Fruit fly (Drosophila melanogaster) whole organism, embryonic: ENCODE results near the gene CG18131.

ENCODE experiments used
- Antp ChIP-seq: fragments of 200-800 bp; sonication (Bioruptor generic); optimal IDR thresholded peaks from 3 replicates; lab custom pipeline; 2016; ENCODE audit warnings: missing biosample characterization, missing genetic modification characterization
- Blimp-1 ChIP-seq: fragments of 200-800 bp; sonication (Bioruptor generic); optimal IDR thresholded peaks from 3 replicates; lab custom pipeline; 2018; ENCODE audit warnings: missing biosample characterization, missing genetic modification characterization, mild to moderate bottlenecking, moderate library complexity, missing genetic modification reagents
- CG10209 ChIP-seq: fragments of 200-800 bp; sonication (Bioruptor generic); optimal IDR thresholded peaks from 3 replicates; lab custom pipeline; 2017; ENCODE audit warnings: missing biosample characterization, mild to moderate bottlenecking, missing genetic modification characterization, missing genetic modification reagents
- CG10959 ChIP-seq: fragments of 200-800 bp; sonication (Bioruptor generic); IDR thresholded peaks from 2 replicates; pipeline ENCODE4 v1.3.6; 2022; ENCODE audit warnings: missing biosample characterization, missing genetic modification characterization
- CG11398 ChIP-seq: fragments of 200-800 bp; sonication (Bioruptor generic); optimal IDR thresholded peaks from 2 replicates; lab custom pipeline; 2016; ENCODE audit warnings: missing biosample characterization, missing genetic modification characterization
- CG14667 ChIP-seq: fragments of 200-800 bp; sonication (Bioruptor generic); IDR thresholded peaks from 2 replicates; pipeline ENCODE4 v1.3.6; 2022; ENCODE audit warnings: missing biosample characterization, missing genetic modification characterization
- CG15479 ChIP-seq: fragments of 200-800 bp; sonication (Bioruptor generic); optimal IDR thresholded peaks from 3 replicates; lab custom pipeline; 2019; ENCODE audit warnings: missing biosample characterization, mild to moderate bottlenecking, missing genetic modification characterization, moderate library complexity
- CG15696 ChIP-seq: fragments of 200-800 bp; sonication (Bioruptor generic); optimal IDR thresholded peaks from 2 replicates; lab custom pipeline; 2019; ENCODE audit warnings: missing biosample characterization, mild to moderate bottlenecking, missing genetic modification characterization, moderate library complexity
- CG1603 ChIP-seq: fragments of 200-800 bp; sonication (Bioruptor generic); optimal IDR thresholded peaks from 2 replicates; lab custom pipeline; 2019; ENCODE audit warnings: missing biosample characterization, mild to moderate bottlenecking, missing genetic modification characterization, moderate library complexity
- CG17612 ChIP-seq: fragments of 200-800 bp; sonication (Bioruptor generic); IDR thresholded peaks from 2 replicates; pipeline ENCODE4 v1.3.6; 2022; ENCODE audit warnings: missing biosample characterization, missing genetic modification characterization
- CG2202 ChIP-seq: fragments of 200-800 bp; sonication (Bioruptor generic); optimal IDR thresholded peaks from 2 replicates; lab custom pipeline; 2018; ENCODE audit warnings: missing biosample characterization, mild to moderate bottlenecking, missing genetic modification characterization
- CG3407 ChIP-seq: fragments of 200-800 bp; sonication (Bioruptor generic); optimal IDR thresholded peaks from 2 replicates; lab custom pipeline; 2018; ENCODE audit warnings: missing biosample characterization, mild to moderate bottlenecking, missing genetic modification characterization
- CG3847 ChIP-seq: fragments of 200-800 bp; sonication (Bioruptor generic); IDR thresholded peaks from 2 replicates; pipeline ENCODE4 v1.3.6; 2022; ENCODE audit warnings: missing biosample characterization, missing genetic modification characterization
- CG43689 ChIP-seq: fragments of 200-800 bp; sonication (Bioruptor generic); IDR thresholded peaks from 2 replicates; pipeline ENCODE4 v1.3.6; 2022; ENCODE audit warnings: missing biosample characterization, missing genetic modification characterization
- CG7745 ChIP-seq: fragments of 200-800 bp; sonication (Bioruptor generic); optimal IDR thresholded peaks from 2 replicates; lab custom pipeline; 2018; ENCODE audit warnings: missing biosample characterization, mild to moderate bottlenecking, missing genetic modification characterization, moderate library complexity
- CG9437 ChIP-seq: fragments of 200-800 bp; sonication (Bioruptor generic); optimal IDR thresholded peaks from 2 replicates; lab custom pipeline; 2018; ENCODE audit warnings: missing biosample characterization, mild to moderate bottlenecking, missing genetic modification characterization
- Camta ChIP-seq: fragments of 200-800 bp; sonication (Bioruptor generic); optimal IDR thresholded peaks from 2 replicates; lab custom pipeline; 2016; ENCODE audit warnings: missing biosample characterization, missing genetic modification characterization
- Doc3 ChIP-seq: fragments of 200-800 bp; sonication (Bioruptor generic); IDR thresholded peaks from 3 replicates; pipeline ENCODE4 v1.3.6; 2022; ENCODE audit warnings: missing biosample characterization, missing genetic modification characterization; ENCODE audit not compliant: partially characterized antibody
- Drgx ChIP-seq: fragments of 200-800 bp; sonication (Bioruptor generic); IDR thresholded peaks from 2 replicates; pipeline ENCODE4 v1.3.6; 2022; ENCODE audit warnings: missing biosample characterization, missing genetic modification characterization
- Ets65A ChIP-seq: fragments of 200-800 bp; sonication (Bioruptor generic); peaks from one replicate; lab custom pipeline; 2016; ENCODE audit warnings: missing biosample characterization, missing genetic modification characterization
- Gsc ChIP-seq: fragments of 200-800 bp; sonication (Bioruptor generic); IDR thresholded peaks from 2 replicates; pipeline ENCODE4 v1.3.6; 2022; ENCODE audit warnings: missing biosample characterization, missing genetic modification characterization
- H15 ChIP-seq: fragments of 200-800 bp; sonication (Bioruptor generic); IDR thresholded peaks from 3 replicates; pipeline ENCODE4 v1.3.6; 2022; ENCODE audit warnings: missing biosample characterization, missing genetic modification characterization
- Hr51 ChIP-seq, 2 experiments: fragments of 200-800 bp; sonication (Bioruptor generic); optimal IDR thresholded peaks; 2 replicates in 1 of 2; 3 replicates in 1 of 2; lab custom pipeline; 2016 to 2018; ENCODE audit warnings: missing biosample characterization in 2 of 2, missing genetic modification characterization in 2 of 2, mild to moderate bottlenecking in 1 of 2, moderate library complexity in 1 of 2
- Mrtf ChIP-seq: fragments of 200-800 bp; sonication (Bioruptor generic); IDR thresholded peaks from 3 replicates; pipeline ENCODE4 v1.3.6; 2022; ENCODE audit warnings: missing biosample characterization, missing genetic modification characterization
- Nf-YB ChIP-seq: fragments of 200-800 bp; sonication (Bioruptor generic); optimal IDR thresholded peaks from 3 replicates; lab custom pipeline; 2019; ENCODE audit warnings: missing biosample characterization, mild to moderate bottlenecking, missing genetic modification characterization, moderate library complexity
- Scr ChIP-seq: fragments of 200-800 bp; sonication (Bioruptor generic); IDR thresholded peaks from 2 replicates; pipeline ENCODE4 v1.3.6; 2022; ENCODE audit warnings: missing biosample characterization, missing genetic modification characterization; ENCODE audit not compliant: partially characterized antibody
- Trl ChIP-seq, 3 experiments: fragments of >200 bp in 2 of 3; fragments of 200-800 bp in 1 of 3; sonication (Bioruptor generic) in 1 of 3; optimal IDR thresholded peaks; 2 replicates in 1 of 3; 3 replicates in 2 of 3; lab custom pipeline; 2016 to 2017; ENCODE audit warnings: missing biosample characterization in 1 of 3, missing genetic modification characterization in 1 of 3
- Xrp1 ChIP-seq: fragments of 200-800 bp; sonication (Bioruptor generic); IDR thresholded peaks from 2 replicates; pipeline ENCODE4 v1.3.6; 2022; ENCODE audit warnings: missing biosample characterization, missing genetic modification characterization
- ac ChIP-seq: fragments of 200-800 bp; sonication (Bioruptor generic); optimal IDR thresholded peaks from 3 replicates; lab custom pipeline; 2017; ENCODE audit warnings: missing biosample characterization, mild to moderate bottlenecking, missing genetic modification characterization
- amos ChIP-seq: fragments of 200-800 bp; sonication (Bioruptor generic); IDR thresholded peaks from 2 replicates; pipeline ENCODE4 v1.3.6; 2022; ENCODE audit warnings: missing biosample characterization, missing genetic modification characterization; ENCODE audit not compliant: partially characterized antibody
- bowl ChIP-seq: fragments of 200-800 bp; sonication (Bioruptor generic); IDR thresholded peaks from 2 replicates; pipeline ENCODE4 v1.3.6; 2022; ENCODE audit warnings: missing biosample characterization, missing genetic modification characterization
- ems ChIP-seq: fragments of 200-800 bp; sonication (Bioruptor generic); optimal IDR thresholded peaks from 3 replicates; lab custom pipeline; 2016; ENCODE audit warnings: missing biosample characterization, missing genetic modification characterization
- fru ChIP-seq: fragments of >200 bp; optimal IDR thresholded peaks from 2 replicates; lab custom pipeline; 2017
- ind ChIP-seq: fragments of 200-800 bp; sonication (Bioruptor generic); optimal IDR thresholded peaks from 3 replicates; lab custom pipeline; 2016; ENCODE audit warnings: missing biosample characterization, missing genetic modification characterization
- lov ChIP-seq, 2 experiments: fragments of 200-800 bp in 1 of 2; fragments of >200 bp in 1 of 2; sonication (Bioruptor generic) in 1 of 2; IDR thresholded peaks in 1 of 2; optimal IDR thresholded peaks in 1 of 2; 2 replicates in 1 of 2; 3 replicates in 1 of 2; pipeline versions ENCODE4 v1.3.6 to Lab custom; 2017 to 2022; ENCODE audit warnings: missing biosample characterization in 1 of 2, missing genetic modification characterization in 1 of 2
- org-1 ChIP-seq: fragments of 200-800 bp; sonication (Bioruptor generic); optimal IDR thresholded peaks from 2 replicates; lab custom pipeline; 2017; ENCODE audit warnings: missing biosample characterization, missing genetic modification characterization
- p53 ChIP-seq: fragments of 200-800 bp; sonication (Bioruptor generic); optimal IDR thresholded peaks from 2 replicates; lab custom pipeline; 2016; ENCODE audit warnings: missing biosample characterization, missing genetic modification characterization
- prd ChIP-seq, 3 experiments: fragments of >200 bp in 2 of 3; fragments of 200-800 bp in 1 of 3; sonication (Bioruptor generic) in 1 of 3; optimal IDR thresholded peaks in 2 of 3; IDR thresholded peaks in 1 of 3; 2 replicates in 2 of 3; 3 replicates in 1 of 3; pipeline versions ENCODE4 v1.3.6 to Lab custom; 2017 to 2022; ENCODE audit warnings: missing biosample characterization in 1 of 3, missing genetic modification characterization in 1 of 3
- ranshi ChIP-seq: fragments of 200-800 bp; sonication (Bioruptor generic); IDR thresholded peaks from 2 replicates; pipeline ENCODE4 v1.3.6; 2022; ENCODE audit warnings: missing biosample characterization, missing genetic modification characterization
- sens-2 ChIP-seq: fragments of 200-800 bp; sonication (Bioruptor generic); IDR thresholded peaks from 2 replicates; pipeline ENCODE4 v1.3.6; 2022; ENCODE audit warnings: missing biosample characterization, missing genetic modification characterization
- sisA ChIP-seq: fragments of 200-800 bp; sonication (Bioruptor generic); IDR thresholded peaks from 2 replicates; pipeline ENCODE4 v1.3.6; 2022; ENCODE audit warnings: missing biosample characterization, missing genetic modification characterization
- tll ChIP-seq, 2 experiments: fragments of 200-800 bp in 1 of 2; fragments of >200 bp in 1 of 2; sonication (Bioruptor generic) in 1 of 2; optimal IDR thresholded peaks; 2 replicates each; lab custom pipeline; 2017 to 2019; ENCODE audit warnings: missing biosample characterization in 2 of 2, missing genetic modification characterization in 2 of 2, mild to moderate bottlenecking in 1 of 2, moderate library complexity in 1 of 2
- twi ChIP-seq: fragments of 200-800 bp; optimal IDR thresholded peaks from 2 replicates; lab custom pipeline; 2019; ENCODE audit warnings: missing biosample characterization, mild to moderate bottlenecking, missing genetic modification characterization, moderate library complexity
- wek ChIP-seq: fragments of 200-800 bp; sonication (Bioruptor generic); optimal IDR thresholded peaks from 3 replicates; lab custom pipeline; 2018; ENCODE audit warnings: missing biosample characterization, mild to moderate bottlenecking, missing genetic modification characterization, moderate library complexity
- zen ChIP-seq: fragments of 200-800 bp; sonication (Bioruptor generic); optimal IDR thresholded peaks from 3 replicates; lab custom pipeline; 2018; ENCODE audit warnings: missing biosample characterization, mild to moderate bottlenecking, missing genetic modification characterization, moderate library complexity

Gene CG18131

DNA sequence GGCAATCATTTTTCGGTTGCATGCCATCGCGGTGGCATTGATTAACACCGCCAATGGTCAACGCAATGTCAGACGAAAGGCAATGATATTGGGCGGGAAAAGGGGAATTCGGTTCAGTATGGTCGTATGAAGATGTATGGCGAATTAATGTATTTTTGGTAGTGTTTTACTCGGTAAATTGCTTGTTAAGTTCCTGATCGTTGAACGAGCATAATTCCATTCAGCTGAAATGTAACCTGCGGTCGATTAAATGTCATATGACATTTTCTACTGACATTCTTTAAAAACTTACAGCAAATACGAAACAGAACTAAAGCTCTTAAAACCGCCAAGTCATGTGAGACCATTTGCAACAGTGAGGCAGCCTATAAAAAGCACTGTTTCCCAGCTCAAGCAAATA, 19.8 kb upstream of the CG18131 start, which contains the start of gene Or22a:
Gene Or22a (plus strand): TSS at position 301 of the 400 bp plus-strand sequence.
- TF ChIP-seq org-1 (no peak), Scr (GFP tag; lab: Robert Waterston, UW) (no peak)

DNA sequence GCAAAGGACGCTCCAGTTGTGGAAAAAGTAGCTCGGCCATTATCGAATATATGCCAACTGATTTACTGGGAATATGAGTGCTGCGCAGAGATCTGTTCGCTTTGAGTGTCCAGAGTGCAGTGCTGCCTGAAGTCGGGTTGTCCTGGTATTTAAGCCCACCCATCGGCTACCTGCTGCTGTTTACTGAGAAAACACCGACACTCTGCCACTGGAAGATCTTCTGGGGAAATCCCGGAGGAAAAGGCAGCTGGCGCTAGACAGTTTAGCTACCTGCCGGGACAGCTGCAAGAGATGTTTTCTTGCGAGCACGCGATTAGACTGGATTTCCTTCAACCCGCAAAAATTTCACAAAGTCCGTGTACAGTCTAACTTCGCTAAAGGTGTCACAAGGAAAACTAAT, 17.6 kb upstream of the CG18131 start, which contains the start of gene halo:
Gene halo (minus strand): TSS at position 127 of the 400 bp plus-strand sequence.
- TF ChIP-seq zen (peak; percentile 71), prd (optimal IDR thresholded peaks at IDR 0.05; lab: Kevin White, UChicago) (no peak), prd (GFP tag; IDR thresholded peaks at IDR 0.05; lab: Robert Waterston, UW) (0 out of 3 replicates have a peak, but pooled peaks have one; percentile 20), tll (GFP tag; optimal IDR thresholded peaks at IDR 0.05; lab: Kevin White, UChicago) (peak in 1 of 2 experiments; percentile 61), H15 (GFP tag; lab: Robert Waterston, UW) (peak; percentile 23; the same call in 1 of the 3 replicates), ac (GFP tag; lab: Kevin White, UChicago) (peak; percentile 90), CG2202 (tag; lab: Kevin White, UChicago) (no peak), CG15696 (tag; lab: Kevin White, UChicago) (peak; percentile 12), twi (tag; lab: Kevin White, UChicago) (peak; percentile 79), CG15479 (GFP tag; lab: Kevin White, UChicago) (peak; percentile 93), p53 (GFP tag; lab: Kevin White, UChicago) (no peak), amos (GFP tag; lab: Robert Waterston, UW) (0 out of 2 replicates have a peak, but pooled peaks have one; percentile 16), bowl (GFP tag; lab: Robert Waterston, UW) (no peak), CG10209 (GFP tag; lab: Kevin White, UChicago) (no peak)

DNA sequence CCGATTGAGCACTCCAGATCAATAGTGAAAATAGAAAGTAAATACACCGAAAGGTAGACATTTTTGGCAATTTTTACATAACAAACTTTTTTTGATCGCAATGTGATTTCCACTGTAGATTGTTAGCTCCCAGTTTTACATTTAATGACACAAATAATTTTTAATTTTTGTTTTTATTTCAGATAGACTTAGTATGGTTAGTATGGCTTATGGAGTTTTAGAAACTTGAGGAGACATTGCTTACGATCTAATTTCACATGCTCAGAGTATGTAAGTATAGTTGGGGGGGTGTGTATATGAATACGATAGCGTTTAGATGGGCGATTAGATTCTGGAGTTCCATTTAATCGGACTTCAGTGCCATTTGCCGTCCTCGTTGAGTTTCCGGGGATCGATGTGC, 17.0 kb upstream of the CG18131 start, which contains the start of gene CG18132:
Gene CG18132 (minus strand): TSS at position 101 of the 400 bp plus-strand sequence.
- TF ChIP-seq fru (lab: Kevin White, UChicago) (no peak), CG17612 (no peak), lov (optimal IDR thresholded peaks at IDR 0.05; lab: Kevin White, UChicago) (no peak), lov (GFP tag; IDR thresholded peaks at IDR 0.05; lab: Robert Waterston, UW) (no peak), CG3407 (no peak), CG15479 (GFP tag; lab: Kevin White, UChicago) (no peak), wek (no peak), ranshi (no peak), CG10959 (GFP tag; lab: Robert Waterston, UW) (no peak), CG7745 (tag; lab: Kevin White, UChicago) (no peak), Doc3 (no peak), Blimp-1 (GFP tag; lab: Kevin White, UChicago) (no peak), Trl (optimal IDR thresholded peaks at IDR 0.05; lab: Kevin White, UChicago) (no peak), Trl (GFP tag; optimal IDR thresholded peaks at IDR 0.05; lab: Kevin White, UChicago) (no peak), CG3847 (no peak), Nf-YB (GFP tag; lab: Kevin White, UChicago) (no peak), CG11398 (GFP tag; lab: Kevin White, UChicago) (no peak), Antp (GFP tag; lab: Kevin White, UChicago) (no peak), Camta (GFP tag; lab: Kevin White, UChicago) (no peak), Mrtf (GFP tag; lab: Robert Waterston, UW) (no peak)

DNA sequence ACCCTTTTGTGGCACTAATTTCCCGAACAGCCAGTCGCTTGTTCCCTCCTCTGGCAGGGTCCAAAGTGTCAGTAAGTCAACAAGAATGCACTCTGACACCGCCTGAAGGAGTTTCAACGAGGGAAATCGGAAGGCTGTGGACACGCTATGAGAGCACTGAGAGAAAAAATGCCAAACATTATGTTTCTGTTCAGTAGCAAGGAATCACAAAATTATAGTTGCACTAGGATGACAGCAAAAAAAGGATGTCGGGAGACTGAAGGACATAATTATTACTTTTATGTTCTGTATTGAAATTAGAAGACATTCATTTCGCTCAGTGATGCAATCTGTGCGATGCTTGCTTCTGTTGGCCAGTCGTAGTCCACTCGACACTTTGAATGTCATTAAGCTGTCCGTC, 9.3 kb upstream of the CG18131 start:
- no peak for TF ChIP-seq CG9437 (GFP tag; lab: Kevin White, UChicago)
- TF ChIP-seq Xrp1 (GFP tag; lab: Robert Waterston, UW): peak; percentile 41; the same call in 1 of the 2 replicates
- no peak for TF ChIP-seq Gsc
- TF ChIP-seq sens-2 (GFP tag; lab: Robert Waterston, UW): peak; percentile 18; the same call in 1 of the 2 replicates
- peak; percentile 88 for TF ChIP-seq Ets65A (GFP tag; lab: Kevin White, UChicago)
- peak; percentile 15 for TF ChIP-seq CG1603 (tag; lab: Kevin White, UChicago)
- TF ChIP-seq ems (GFP tag; lab: Kevin White, UChicago): no peak
- no peak for TF ChIP-seq Blimp-1 (GFP tag; lab: Kevin White, UChicago)
- 0 out of 2 replicates have a peak, but pooled peaks have one; percentile 7 for TF ChIP-seq CG14667 (GFP tag; lab: Robert Waterston, UW)
- peak; percentile 21; the same call in 1 of the 2 replicates for TF ChIP-seq sisA (GFP tag; lab: Robert Waterston, UW)
- TF ChIP-seq CG43689 (GFP tag; lab: Robert Waterston, UW): no peak
- TF ChIP-seq Drgx (GFP tag; lab: Robert Waterston, UW): peak; percentile 41; the same call in 1 of the 2 replicates
- TF ChIP-seq Hr51 (GFP tag; optimal IDR thresholded peaks at IDR 0.05; lab: Kevin White, UChicago): no peak
- no peak for TF ChIP-seq ind (GFP tag; lab: Kevin White, UChicago)
- TF ChIP-seq zen: peak; percentile 24
